Worm (Caenorhabditis elegans) whole organism, mixed stage, embryonic: ENCODE data around the gene clec-128.

Experiments used
- M03D4.4 ChIP-seq: sonication (generic microtip); optimal IDR thresholded peaks from 2 replicates; lab custom pipeline; 2017; ENCODE audit warnings: mild to moderate bottlenecking, missing genetic modification characterization, missing compliant biosample characterization
- bed-3 ChIP-seq: fragments of 200-800 bp; sonication (Bioruptor generic); optimal IDR thresholded peaks from 3 replicates; lab custom pipeline; 2018; ENCODE audit warnings: mild to moderate bottlenecking, missing genetic modification characterization, moderate library complexity, missing compliant biosample characterization
- ceh-39 ChIP-seq: fragments of 150-350 bp; optimal IDR thresholded peaks from 2 replicates; lab custom pipeline; 2014; ENCODE audit warnings: missing biosample characterization, missing genetic modification characterization
- ceh-43 ChIP-seq: fragments of 200-800 bp; sonication (Bioruptor generic); optimal IDR thresholded peaks from 2 replicates; lab custom pipeline; 2018; ENCODE audit warnings: mild to moderate bottlenecking, missing genetic modification characterization, moderate library complexity, missing compliant biosample characterization
- ceh-83 ChIP-seq: fragments of 200-800 bp; sonication (Bioruptor generic); optimal IDR thresholded peaks from 2 replicates; lab custom pipeline; 2018; ENCODE audit warnings: mild to moderate bottlenecking, missing genetic modification characterization, missing compliant biosample characterization
- ces-1 ChIP-seq: fragments of 150-350 bp; optimal IDR thresholded peaks from 2 replicates; lab custom pipeline; 2014; ENCODE audit warnings: missing biosample characterization, missing genetic modification reagents, missing genetic modification characterization
- cnd-1 ChIP-seq: fragments of 200-800 bp; sonication (Bioruptor generic); optimal IDR thresholded peaks from 2 replicates; lab custom pipeline; 2018; ENCODE audit warnings: mild to moderate bottlenecking, missing genetic modification characterization, missing compliant biosample characterization
- drap-1 ChIP-seq: fragments of 200-800 bp; sonication (Bioruptor generic); optimal IDR thresholded peaks from 3 replicates; lab custom pipeline; 2018; ENCODE audit warnings: mild to moderate bottlenecking, missing genetic modification characterization, missing compliant biosample characterization
- elt-3 ChIP-seq: fragments of 150-350 bp; optimal IDR thresholded peaks from 2 replicates; lab custom pipeline; 2014; ENCODE audit warnings: missing biosample characterization, missing genetic modification characterization
- flh-1 ChIP-seq: fragments of 200-800 bp; sonication (Bioruptor generic); optimal IDR thresholded peaks from 2 replicates; lab custom pipeline; 2018; ENCODE audit warnings: mild to moderate bottlenecking, missing genetic modification characterization, moderate library complexity, missing compliant biosample characterization
- ham-2 ChIP-seq: fragments of 200-800 bp; sonication (Bioruptor generic); optimal IDR thresholded peaks from 2 replicates; lab custom pipeline; 2018; ENCODE audit warnings: mild to moderate bottlenecking, missing genetic modification characterization, missing compliant biosample characterization
- hlh-1 ChIP-seq: fragments of 150-350 bp; optimal IDR thresholded peaks from 2 replicates; lab custom pipeline; 2014; ENCODE audit warnings: missing biosample characterization, missing genetic modification reagents, missing genetic modification characterization
- lin-13 ChIP-seq: fragments of 150-350 bp; optimal IDR thresholded peaks from 2 replicates; lab custom pipeline; 2014; ENCODE audit warnings: missing biosample characterization, missing genetic modification characterization
- lin-32 ChIP-seq: fragments of 200-800 bp; sonication (Bioruptor generic); optimal IDR thresholded peaks from 2 replicates; lab custom pipeline; 2018; ENCODE audit warnings: mild to moderate bottlenecking, missing genetic modification characterization, missing compliant biosample characterization
- lsy-2 ChIP-seq: fragments of 150-350 bp; optimal IDR thresholded peaks from 2 replicates; lab custom pipeline; 2014; ENCODE audit warnings: missing biosample characterization, missing genetic modification characterization
- mls-2 ChIP-seq: sonication (generic microtip); optimal IDR thresholded peaks from 2 replicates; lab custom pipeline; 2016; ENCODE audit warnings: mild to moderate bottlenecking, missing genetic modification characterization, moderate library complexity, missing compliant biosample characterization
- nhr-12 ChIP-seq: fragments of 150-350 bp; optimal IDR thresholded peaks from 2 replicates; lab custom pipeline; 2014; ENCODE audit warnings: missing biosample characterization, missing genetic modification characterization
- nhr-237 ChIP-seq: fragments of 150-350 bp; optimal IDR thresholded peaks from 2 replicates; lab custom pipeline; 2014; ENCODE audit warnings: missing biosample characterization, missing genetic modification characterization
- nhr-76 ChIP-seq: sonication (generic microtip); optimal IDR thresholded peaks from 2 replicates; lab custom pipeline; 2017; ENCODE audit warnings: missing biosample characterization, missing genetic modification characterization
- pha-4 ChIP-seq: fragments of 150-350 bp; optimal IDR thresholded peaks from 2 replicates; lab custom pipeline; 2018; ENCODE audit warnings: missing biosample characterization, missing genetic modification reagents, missing genetic modification characterization
- snpc-4 ChIP-seq: fragments of 150-350 bp; optimal IDR thresholded peaks from 2 replicates; lab custom pipeline; 2014; ENCODE audit warnings: missing biosample characterization, missing genetic modification characterization
- sptf-1 ChIP-seq: sonication (generic microtip); optimal IDR thresholded peaks from 2 replicates; lab custom pipeline; 2017; ENCODE audit warnings: mild to moderate bottlenecking, missing genetic modification characterization, moderate library complexity, missing compliant biosample characterization
- tbx-8 ChIP-seq: fragments of 200-800 bp; sonication (Bioruptor generic); optimal IDR thresholded peaks from 2 replicates; lab custom pipeline; 2018; ENCODE audit warnings: mild to moderate bottlenecking, missing genetic modification characterization, moderate library complexity, missing compliant biosample characterization
- unc-120 ChIP-seq: sonication (generic microtip); optimal IDR thresholded peaks from 2 replicates; lab custom pipeline; 2017; ENCODE audit warnings: missing genetic modification characterization, missing compliant biosample characterization; ENCODE audit not compliant: poor library complexity, severe bottlenecking
- unc-39 ChIP-seq: fragments of 150-350 bp; optimal IDR thresholded peaks from 2 replicates; lab custom pipeline; 2014; ENCODE audit warnings: missing biosample characterization, missing genetic modification characterization
- unc-62 ChIP-seq: fragments of 150-350 bp; optimal IDR thresholded peaks from 2 replicates; lab custom pipeline; 2014; ENCODE audit warnings: missing biosample characterization, missing genetic modification reagents, missing genetic modification characterization
- zip-8 ChIP-seq: fragments of 150-350 bp; optimal IDR thresholded peaks from 2 replicates; lab custom pipeline; 2014; ENCODE audit warnings: missing biosample characterization, missing genetic modification characterization

clec-128 gene

DNA sequence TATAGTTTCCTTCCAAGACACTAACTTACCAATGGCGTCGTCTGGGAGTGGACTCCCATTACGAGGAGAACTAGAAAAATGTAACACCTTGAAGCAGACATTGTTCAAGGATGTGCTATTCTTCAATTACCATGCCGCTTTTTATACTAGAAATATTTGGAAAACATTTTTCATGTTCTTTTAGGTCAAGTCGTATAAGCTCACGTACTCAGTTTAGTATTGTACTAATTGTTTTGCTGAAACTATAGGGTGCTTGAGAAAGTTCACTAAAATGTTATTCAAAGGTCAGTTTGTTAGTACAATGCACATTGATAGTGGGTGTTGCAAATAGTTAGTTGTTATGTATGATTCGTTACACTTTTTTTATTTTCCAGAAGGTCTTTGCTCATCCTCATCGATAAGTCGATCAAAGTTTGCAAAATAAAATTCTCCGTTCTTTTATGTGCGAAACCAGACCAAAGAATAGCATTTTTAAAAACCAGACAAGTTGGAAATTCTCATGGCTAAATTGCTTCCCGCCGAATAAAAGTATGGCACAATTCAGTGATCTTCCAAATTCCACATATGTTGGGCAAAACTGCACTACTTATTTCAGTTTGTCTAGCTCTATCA, at the start of gene clec-128, which contains the start of gene clec-129:
TSS of gene clec-128 (minus strand) at position 101 of the 612 bp plus-strand sequence.
TSS of gene clec-129 (plus strand) at position 562 of the 612 bp plus-strand sequence.
- no peak for TF ChIP-seq unc-120 (tag; lab: Kevin White, UChicago)
- TF ChIP-seq ham-2 (GFP tag; lab: Kevin White, UChicago): no peak
- no peak for TF ChIP-seq elt-3 (tag; lab: Kevin White, UChicago)
- TF ChIP-seq lin-13 (tag; lab: Kevin White, UChicago): no peak
- TF ChIP-seq lin-32: no peak
- TF ChIP-seq ceh-83 (GFP tag; lab: Kevin White, UChicago): no peak
- no peak for TF ChIP-seq flh-1
- no peak for TF ChIP-seq M03D4.4 (tag; lab: Kevin White, UChicago)
- TF ChIP-seq ces-1: no peak

- TF ChIP-seq pha-4: no peak
- no peak for TF ChIP-seq mls-2 (tag; lab: Kevin White, UChicago)
- no peak for TF ChIP-seq flh-1
- no peak for TF ChIP-seq drap-1 (GFP tag; lab: Kevin White, UChicago)
- TF ChIP-seq ces-1: no peak
- no peak for TF ChIP-seq zip-8 (tag; lab: Kevin White, UChicago)
- TF ChIP-seq ceh-83 (GFP tag; lab: Kevin White, UChicago): no peak
- no peak for TF ChIP-seq unc-62 (GFP tag; lab: Kevin White, UChicago)
- no peak for TF ChIP-seq nhr-12 (tag; lab: Kevin White, UChicago)
- TF ChIP-seq, all 35 proteins: peak for 0
Observed at ce11 chrII:3617512-3617911, 46.7 kb upstream of the clec-128 start, which contains the start of gene F40E12.1. Gene F40E12.1, plus strand, starts transcription at chrII:3617812.

- TF ChIP-seq M03D4.4 (tag; lab: Kevin White, UChicago) (no peak), drap-1 (GFP tag; lab: Kevin White, UChicago) (no peak), sptf-1 (tag; lab: Kevin White, UChicago) (peak; percentile 31)
Observed at ce11 chrII:3616615-3617014, 45.8 kb upstream of the clec-128 start.

ce11 chrII:3609764-3610163, 38.9 kb upstream of the clec-128 start, which contains the start of gene Y49F6A.5:
Gene Y49F6A.5, minus strand, starts transcription at chrII:3609864.
- no peak for TF ChIP-seq lsy-2 (tag; lab: Kevin White, UChicago)
- TF ChIP-seq ceh-43 (GFP tag; lab: Kevin White, UChicago): no peak
- TF ChIP-seq elt-3 (tag; lab: Kevin White, UChicago): no peak
- no peak for TF ChIP-seq drap-1 (GFP tag; lab: Kevin White, UChicago)
- no peak for TF ChIP-seq mls-2 (tag; lab: Kevin White, UChicago)
- no peak for TF ChIP-seq ces-1
- no peak for TF ChIP-seq bed-3 (GFP tag; lab: Kevin White, UChicago)
- no peak for TF ChIP-seq cnd-1 (tag; lab: Kevin White, UChicago)
- TF ChIP-seq ham-2 (GFP tag; lab: Kevin White, UChicago): no peak
- TF ChIP-seq unc-120 (tag; lab: Kevin White, UChicago): no peak
- TF ChIP-seq ceh-39: no peak
- no peak for TF ChIP-seq snpc-4 (tag; lab: Kevin White, UChicago)

- TF ChIP-seq snpc-4 (tag; lab: Kevin White, UChicago) (no peak), nhr-237 (tag; lab: Kevin White, UChicago) (no peak), hlh-1 (tag; lab: Kevin White, UChicago) (no peak), unc-39 (tag; lab: Kevin White, UChicago) (no peak), flh-1 (no peak), tbx-8 (no peak), unc-62 (GFP tag; lab: Kevin White, UChicago) (no peak), sptf-1 (tag; lab: Kevin White, UChicago) (no peak)
Observed at ce11 chrII:3604578-3604977, 33.8 kb upstream of the clec-128 start.

DNA sequence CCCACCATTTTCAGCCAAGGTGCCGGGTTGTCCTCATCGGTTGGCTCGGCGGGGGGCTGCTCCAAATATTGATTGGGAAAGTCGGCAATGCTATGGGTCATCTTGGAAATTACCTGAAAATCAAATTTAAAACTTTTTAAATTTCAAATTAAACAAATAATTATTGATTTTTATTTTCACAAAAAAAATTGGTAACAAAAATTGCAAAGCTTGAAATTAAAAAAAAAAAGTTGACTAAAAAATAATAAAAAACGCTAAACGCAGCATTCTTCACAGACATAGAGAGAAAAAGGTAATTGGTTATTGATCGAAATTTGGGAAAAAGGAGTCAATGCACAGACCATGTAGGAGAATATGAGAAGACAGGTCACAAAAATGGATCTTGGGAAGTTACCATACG, 27.9 kb upstream of the clec-128 start, which contains the start of gene Y49F6A.11:
TSS of gene Y49F6A.11 (minus strand) at position 101 of the 400 bp plus-strand sequence.
- TF ChIP-seq nhr-76 (no peak), zip-8 (tag; lab: Kevin White, UChicago) (no peak), unc-120 (tag; lab: Kevin White, UChicago) (no peak), ceh-83 (GFP tag; lab: Kevin White, UChicago) (no peak), tbx-8 (no peak), cnd-1 (tag; lab: Kevin White, UChicago) (no peak), ces-1 (no peak), pha-4 (no peak), ceh-39 (no peak)
